Worm (Caenorhabditis elegans) whole organism, L4 larva: ENCODE data around the gene vap-2.

ENCODE experiments used
- D1046.2 ChIP-seq: fragments of 200-800 bp; sonication (Bioruptor generic); IDR thresholded peaks from 2 replicates; pipeline ENCODE4 v1.3.6; 2022; ENCODE audit warnings: missing genetic modification characterization, missing compliant biosample characterization
- F37D6.2 ChIP-seq: sonication (generic microtip); optimal IDR thresholded peaks from 2 replicates; lab custom pipeline; 2016; ENCODE audit warnings: mild to moderate bottlenecking, missing genetic modification characterization, missing compliant biosample characterization
- F44E2.7 ChIP-seq: fragments of 200-800 bp; sonication (Bioruptor generic); IDR thresholded peaks from 2 replicates; pipeline ENCODE4 v2.1.2; 2022; ENCODE audit warnings: missing genetic modification characterization, missing compliant biosample characterization
- T20F7.1 ChIP-seq: fragments of 200-800 bp; sonication (Bioruptor generic); optimal IDR thresholded peaks from 2 replicates; lab custom pipeline; 2018; ENCODE audit warnings: mild to moderate bottlenecking, missing genetic modification characterization, missing compliant biosample characterization
- Y48G9A.11 ChIP-seq: fragments of 200-800 bp; sonication (Bioruptor generic); IDR thresholded peaks from 2 replicates; pipeline ENCODE4 v1.3.6; 2022; ENCODE audit warnings: missing genetic modification reagents, missing genetic modification characterization, missing compliant biosample characterization
- Y75B8A.6 ChIP-seq: fragments of 200-800 bp; sonication (Bioruptor generic); IDR thresholded peaks from 2 replicates; pipeline ENCODE4 v1.3.6; 2022; ENCODE audit warnings: missing genetic modification reagents, missing genetic modification characterization, missing compliant biosample characterization
- ZK337.2 ChIP-seq: fragments of 200-800 bp; sonication (Bioruptor generic); IDR thresholded peaks from 2 replicates; pipeline ENCODE4 v1.3.6; 2022; ENCODE audit warnings: missing genetic modification reagents, missing genetic modification characterization, missing compliant biosample characterization
- ZK546.5 ChIP-seq, 2 experiments: sonication (generic microtip); optimal IDR thresholded peaks; 2 replicates each; lab custom pipeline; 2017; ENCODE audit warnings: missing biosample characterization in 2 of 2, missing genetic modification characterization in 2 of 2
- aha-1 ChIP-seq: fragments of 150-350 bp; peaks from one replicate; lab custom pipeline; 2014; ENCODE audit warnings: missing biosample characterization, missing genetic modification characterization
- ama-1 ChIP-seq: fragments of 150-350 bp; optimal IDR thresholded peaks from 2 replicates; lab custom pipeline; 2014; ENCODE audit warnings: inconsistent platforms, mixed read lengths
- arid-1 ChIP-seq: fragments of 200-800 bp; sonication (Bioruptor generic); conservative IDR thresholded peaks from 2 replicates; pipeline ENCODE4 v1.3.6; 2022; ENCODE audit warnings: missing genetic modification reagents, missing genetic modification characterization, missing compliant biosample characterization
- ceh-28 ChIP-seq: fragments of 150-350 bp; optimal IDR thresholded peaks from 2 replicates; lab custom pipeline; 2014; ENCODE audit warnings: missing biosample characterization, missing genetic modification reagents, missing genetic modification characterization
- ceh-32 ChIP-seq: sonication (generic microtip); optimal IDR thresholded peaks from 2 replicates; lab custom pipeline; 2016; ENCODE audit warnings: mild to moderate bottlenecking, missing genetic modification characterization, missing compliant biosample characterization; ENCODE audit not compliant: poor library complexity
- ceh-44 ChIP-seq: fragments of 200-800 bp; sonication (Bioruptor generic); IDR thresholded peaks from 2 replicates; pipeline ENCODE4 v1.3.6; 2022; ENCODE audit warnings: missing genetic modification reagents, missing genetic modification characterization, missing compliant biosample characterization
- ceh-82 ChIP-seq: sonication (generic microtip); optimal IDR thresholded peaks from 2 replicates; lab custom pipeline; 2017; ENCODE audit warnings: missing biosample characterization, missing genetic modification characterization
- ctbp-1 ChIP-seq: fragments of 200-800 bp; sonication (Bioruptor generic); IDR thresholded peaks from 2 replicates; pipeline ENCODE4 v1.3.6; 2022; ENCODE audit warnings: missing genetic modification reagents, missing genetic modification characterization, missing compliant biosample characterization
- daf-12 ChIP-seq: fragments of 150-350 bp; optimal IDR thresholded peaks from 2 replicates; lab custom pipeline; 2014; ENCODE audit warnings: missing biosample characterization, missing genetic modification reagents, missing genetic modification characterization
- daf-16 ChIP-seq, 3 experiments: sonication (generic microtip); optimal IDR thresholded peaks; 2 replicates each; lab custom pipeline; 2016 to 2017; ENCODE audit warnings: missing genetic modification characterization in 3 of 3, missing genetic modification reagents in 3 of 3, mild to moderate bottlenecking in 2 of 3, missing compliant biosample characterization in 2 of 3, missing biosample characterization in 1 of 3, moderate library complexity in 1 of 3
- daf-19 ChIP-seq: fragments of 200-800 bp; sonication (Bioruptor generic); conservative IDR thresholded peaks from 2 replicates; pipeline ENCODE4 v1.3.6; 2022; ENCODE audit warnings: missing genetic modification characterization, missing compliant biosample characterization
- dmd-6 ChIP-seq: fragments of 200-800 bp; sonication (Bioruptor generic); IDR thresholded peaks from 2 replicates; pipeline ENCODE4 v1.3.6; 2022; ENCODE audit warnings: missing genetic modification reagents, missing genetic modification characterization, missing compliant biosample characterization
- dmd-8 ChIP-seq: fragments of 200-800 bp; sonication (Bioruptor generic); IDR thresholded peaks from 2 replicates; pipeline ENCODE4 v1.3.6; 2022; ENCODE audit warnings: missing genetic modification characterization, missing compliant biosample characterization
- dmd-9 ChIP-seq: fragments of 200-800 bp; sonication (Bioruptor generic); IDR thresholded peaks from 2 replicates; pipeline ENCODE4 v1.3.6; 2022; ENCODE audit warnings: missing genetic modification reagents, missing genetic modification characterization, missing compliant biosample characterization
- dpl-1 ChIP-seq: fragments of 150-350 bp; optimal IDR thresholded peaks from 2 replicates; lab custom pipeline; 2014; ENCODE audit warnings: missing biosample characterization, missing genetic modification reagents, missing genetic modification characterization
- fkh-10 ChIP-seq: fragments of 150-350 bp; optimal IDR thresholded peaks from 2 replicates; lab custom pipeline; 2014; ENCODE audit warnings: missing biosample characterization, missing genetic modification reagents, missing genetic modification characterization
- fos-1 ChIP-seq: fragments of 150-350 bp; optimal IDR thresholded peaks from 2 replicates; lab custom pipeline; 2014; ENCODE audit warnings: missing biosample characterization, missing genetic modification characterization
- jun-1 ChIP-seq: fragments of 150-350 bp; optimal IDR thresholded peaks from 2 replicates; lab custom pipeline; 2014; ENCODE audit warnings: missing biosample characterization, missing genetic modification reagents, missing genetic modification characterization
- lim-7 ChIP-seq: fragments of 200-800 bp; sonication (Bioruptor generic); IDR thresholded peaks from 2 replicates; pipeline ENCODE4 v1.3.6; 2022; ENCODE audit warnings: missing genetic modification characterization, missing compliant biosample characterization
- lin-13 ChIP-seq: fragments of 150-350 bp; optimal IDR thresholded peaks from 2 replicates; lab custom pipeline; 2014; ENCODE audit warnings: missing biosample characterization, missing genetic modification reagents, missing genetic modification characterization
- lin-29 ChIP-seq: fragments of 200-800 bp; sonication (Bioruptor generic); IDR thresholded peaks from 2 replicates; pipeline ENCODE4 v1.3.6; 2022; ENCODE audit warnings: missing genetic modification reagents, missing genetic modification characterization, missing compliant biosample characterization
- lin-39 ChIP-seq: fragments of 150-350 bp; optimal IDR thresholded peaks from 2 replicates; lab custom pipeline; 2014; ENCODE audit warnings: missing biosample characterization, missing genetic modification reagents, missing genetic modification characterization
- lir-3 ChIP-seq: sonication (generic microtip); optimal IDR thresholded peaks from 2 replicates; lab custom pipeline; 2016; ENCODE audit warnings: mild to moderate bottlenecking, missing genetic modification characterization, missing compliant biosample characterization
- lsy-2 ChIP-seq, 2 experiments: fragments of 150-350 bp in 1 of 2; sonication (generic microtip) in 1 of 2; optimal IDR thresholded peaks; 2 replicates each; lab custom pipeline; 2014 to 2017; ENCODE audit warnings: missing biosample characterization in 2 of 2, missing genetic modification characterization in 2 of 2
- madf-5 ChIP-seq, 2 experiments: fragments of 200-800 bp; sonication (Bioruptor generic); IDR thresholded peaks; 2 replicates each; pipeline ENCODE4 v1.3.6; 2022; ENCODE audit warnings: missing compliant biosample characterization in 2 of 2, missing genetic modification characterization in 2 of 2
- mep-1 ChIP-seq: fragments of 150-350 bp; sonication (generic microtip); optimal IDR thresholded peaks from 3 replicates; lab custom pipeline; 2014; ENCODE audit warnings: missing biosample characterization, missing genetic modification characterization
- nhr-111 ChIP-seq: fragments of 200-800 bp; sonication (Bioruptor generic); optimal IDR thresholded peaks from 2 replicates; lab custom pipeline; 2018; ENCODE audit warnings: mild to moderate bottlenecking, missing genetic modification characterization, missing compliant biosample characterization
- nhr-237 ChIP-seq: sonication (generic microtip); optimal IDR thresholded peaks from 2 replicates; lab custom pipeline; 2017; ENCODE audit warnings: missing biosample characterization, missing genetic modification characterization
- nhr-28 ChIP-seq: fragments of 150-350 bp; optimal IDR thresholded peaks from 2 replicates; lab custom pipeline; 2014; ENCODE audit warnings: missing biosample characterization, missing genetic modification characterization
- nhr-41 ChIP-seq: fragments of 200-800 bp; sonication (Bioruptor generic); IDR thresholded peaks from 2 replicates; pipeline ENCODE4 v1.3.6; 2022; ENCODE audit warnings: missing genetic modification reagents, missing genetic modification characterization, missing compliant biosample characterization
- nhr-48 ChIP-seq: sonication (generic microtip); optimal IDR thresholded peaks from 2 replicates; lab custom pipeline; 2016; ENCODE audit warnings: mild to moderate bottlenecking, missing genetic modification characterization, missing compliant biosample characterization
- pqm-1 ChIP-seq: sonication (generic microtip); optimal IDR thresholded peaks from 2 replicates; lab custom pipeline; 2017; ENCODE audit warnings: missing biosample characterization, missing genetic modification characterization
- saeg-2 ChIP-seq: fragments of 200-800 bp; sonication (Bioruptor generic); IDR thresholded peaks from 2 replicates; pipeline ENCODE4 v1.3.6; 2022; ENCODE audit warnings: missing genetic modification reagents, missing genetic modification characterization, missing compliant biosample characterization
- skn-1 ChIP-seq: fragments of 150-350 bp; optimal IDR thresholded peaks from 2 replicates; lab custom pipeline; 2014; ENCODE audit warnings: missing biosample characterization, missing genetic modification characterization
- snpc-1.2 ChIP-seq: fragments of 200-800 bp; sonication (Bioruptor generic); IDR thresholded peaks from 2 replicates; pipeline ENCODE4 v1.3.6; 2022; ENCODE audit warnings: missing genetic modification reagents, missing genetic modification characterization, missing compliant biosample characterization
- spr-1 ChIP-seq: sonication (generic microtip); optimal IDR thresholded peaks from 2 replicates; lab custom pipeline; 2016; ENCODE audit warnings: mild to moderate bottlenecking, missing genetic modification characterization, missing compliant biosample characterization
- tag-97 ChIP-seq: fragments of 200-800 bp; sonication (Bioruptor generic); IDR thresholded peaks from 2 replicates; pipeline ENCODE4 v1.3.6; 2022; ENCODE audit warnings: missing genetic modification characterization, missing compliant biosample characterization
- tra-1 ChIP-seq: fragments of 200-800 bp; sonication (Bioruptor generic); IDR thresholded peaks from 2 replicates; pipeline ENCODE4 v1.3.6; 2022; ENCODE audit warnings: missing genetic modification reagents, missing genetic modification characterization, missing compliant biosample characterization
- unc-130 ChIP-seq: sonication (generic microtip); optimal IDR thresholded peaks from 2 replicates; lab custom pipeline; 2016; ENCODE audit warnings: missing genetic modification reagents, missing genetic modification characterization, missing compliant biosample characterization
- zfp-2 ChIP-seq: sonication (generic microtip); optimal IDR thresholded peaks from 2 replicates; lab custom pipeline; 2016; ENCODE audit warnings: mild to moderate bottlenecking, missing genetic modification characterization, missing compliant biosample characterization
- zip-2 ChIP-seq: fragments of 150-350 bp; optimal IDR thresholded peaks from 2 replicates; lab custom pipeline; 2014; ENCODE audit warnings: missing biosample characterization, missing genetic modification characterization
- ztf-11 ChIP-seq: fragments of 150-350 bp; optimal IDR thresholded peaks from 2 replicates; lab custom pipeline; 2014; ENCODE audit warnings: missing biosample characterization, missing genetic modification characterization

vap-2 gene

ce11 chrX:10772165-10772584 is 20.2 kb downstream of the vap-2 start (continued):
- TF ChIP-seq nhr-48 (tag; lab: Kevin White, UChicago) (peak; percentile 74), nhr-41 (GFP tag; lab: Robert Waterston, UW) (no peak), pqm-1 (tag; lab: Kevin White, UChicago) (peak; percentile 94), dmd-9 (no peak), ZK546.5 (tag; optimal IDR thresholded peaks at IDR 0.05; lab: Kevin White, UChicago) (no peak), spr-1 (tag; lab: Kevin White, UChicago) (no peak), lin-13 (peak; percentile 36), lir-3 (tag; lab: Kevin White, UChicago) (no peak), tra-1 (GFP tag; lab: Robert Waterston, UW) (peak; percentile 78; the same call in 1 of the 2 replicates), ceh-32 (tag; lab: Kevin White, UChicago) (no peak), T20F7.1 (peak; percentile 31), ceh-44 (GFP tag; lab: Robert Waterston, UW) (no peak), ctbp-1 (GFP tag; lab: Robert Waterston, UW) (0 out of 2 replicates have a peak, but pooled peaks have one; percentile 9), ZK337.2 (no peak), F37D6.2 (tag; lab: Kevin White, UChicago) (no peak), nhr-237 (tag; lab: Kevin White, UChicago) (no peak), nhr-28 (tag; lab: Kevin White, UChicago) (peak; percentile 92), zfp-2 (no peak), tag-97 (GFP tag; lab: Robert Waterston, UW) (no peak), mep-1 (tag; lab: Kevin White, UChicago) (peak; percentile 68), skn-1 (tag; lab: Kevin White, UChicago) (no peak), snpc-1.2 (GFP tag; lab: Robert Waterston, UW) (no peak), F44E2.7 (no peak), fos-1 (tag; lab: Kevin White, UChicago) (peak; percentile 24), unc-130 (GFP tag; lab: Kevin White, UChicago) (no peak), jun-1 (tag; lab: Kevin White, UChicago) (no peak), aha-1 (tag; lab: Kevin White, UChicago) (no peak)

- TF ChIP-seq lim-7, result no peak
- peak; percentile 92 for TF ChIP-seq tra-1 (GFP tag; lab: Robert Waterston, UW)
- TF ChIP-seq nhr-111, result no peak
- TF ChIP-seq arid-1 (GFP tag; lab: Robert Waterston, UW), result no peak
- no peak for TF ChIP-seq ceh-28 (tag; lab: Kevin White, UChicago)
- no peak for TF ChIP-seq ama-1 (lab: Kevin White, UChicago)
- peak; percentile 80 for TF ChIP-seq fkh-10 (GFP tag; lab: Kevin White, UChicago)
- TF ChIP-seq ztf-11, result no peak
- no peak for TF ChIP-seq saeg-2 (GFP tag; lab: Robert Waterston, UW)
- no peak for TF ChIP-seq ceh-44 (GFP tag; lab: Robert Waterston, UW)
- peak; percentile 28 for TF ChIP-seq dpl-1 (GFP tag; lab: Kevin White, UChicago)
- TF ChIP-seq daf-12 (tag; lab: Kevin White, UChicago), result no peak
- TF ChIP-seq dmd-6 (GFP tag; lab: Robert Waterston, UW), result peak; percentile 93
- TF ChIP-seq pqm-1 (tag; lab: Kevin White, UChicago), result no peak
- TF ChIP-seq nhr-48 (tag; lab: Kevin White, UChicago), result peak; percentile 93
- no peak for TF ChIP-seq dmd-8 (GFP tag; lab: Robert Waterston, UW)
- TF ChIP-seq zip-2 (tag; lab: Kevin White, UChicago), result peak; percentile 48
- no peak for TF ChIP-seq D1046.2 (GFP tag; lab: Robert Waterston, UW)
- no peak for TF ChIP-seq madf-5 (GFP tag; IDR thresholded peaks at IDR 0.05; lab: Robert Waterston, UW)
- no peak for TF ChIP-seq Y75B8A.6 (GFP tag; lab: Robert Waterston, UW)
- TF ChIP-seq lin-39, result peak; percentile 71
- no peak for TF ChIP-seq zfp-2
- TF ChIP-seq daf-16 (GFP tag; optimal IDR thresholded peaks at IDR 0.05; lab: Kevin White, UChicago), result peak in 1 of 2 experiments; percentile 97
- TF ChIP-seq daf-16 (tag; optimal IDR thresholded peaks at IDR 0.05; lab: Kevin White, UChicago), result peak; percentile 85
- no peak for TF ChIP-seq daf-19
- no peak for TF ChIP-seq Y48G9A.11 (GFP tag; lab: Robert Waterston, UW)
- TF ChIP-seq lsy-2 (tag; optimal IDR thresholded peaks at IDR 0.05; lab: Kevin White, UChicago), result peak; percentile 73 to 85
- TF ChIP-seq F37D6.2 (tag; lab: Kevin White, UChicago), result peak; percentile 66
- no peak for TF ChIP-seq ceh-82 (tag; lab: Kevin White, UChicago)
- TF ChIP-seq lin-29, result 0 out of 2 replicates have a peak, but pooled peaks have one; percentile 45
- TF ChIP-seq tag-97 (GFP tag; lab: Robert Waterston, UW), result no peak
- no peak for TF ChIP-seq fos-1 (tag; lab: Kevin White, UChicago)
These were observed 21.3 kb downstream of the vap-2 start for ce11 chrX:10770988-10771496.
